Worm (Caenorhabditis elegans) whole organism, young adult: ENCODE results near the gene C27B7.5.
A peak's percentile ranks its signal among the peaks of the same experiment; 100 is the strongest.

Source experiments
- B0035.1 ChIP-seq: sonication (generic microtip); optimal IDR thresholded peaks from 2 replicates; lab custom pipeline; 2016; ENCODE audit warnings: missing genetic modification characterization, mild to moderate bottlenecking, missing compliant biosample characterization, missing genotype, missing genetic modification reagents
- C17E4.6 ChIP-seq: fragments of 200-800 bp; sonication (Bioruptor generic); IDR thresholded peaks from 2 replicates; pipeline ENCODE4 v1.3.6; 2022; ENCODE audit warnings: missing genetic modification reagents, missing genetic modification characterization, missing compliant biosample characterization
- D2030.7 ChIP-seq: fragments of 200-800 bp; sonication (Bioruptor generic); IDR thresholded peaks from 2 replicates; pipeline ENCODE4 v1.3.6; 2022; ENCODE audit warnings: missing genetic modification reagents, missing genetic modification characterization, missing compliant biosample characterization
- F22D6.2 ChIP-seq: sonication (generic microtip); optimal IDR thresholded peaks from 2 replicates; lab custom pipeline; 2016; ENCODE audit warnings: mild to moderate bottlenecking, missing genetic modification characterization, missing compliant biosample characterization
- F23B12.7 ChIP-seq: sonication (generic microtip); optimal IDR thresholded peaks from 2 replicates; lab custom pipeline; 2017; ENCODE audit warnings: missing genetic modification characterization, mild to moderate bottlenecking, missing compliant biosample characterization, antibody characterized with exemption, moderate library complexity; ENCODE audit not compliant: insufficient read depth
- F37B4.10 ChIP-seq: fragments of 200-800 bp; sonication (Bioruptor generic); IDR thresholded peaks from 2 replicates; pipeline ENCODE4 v1.3.6; 2022; ENCODE audit warnings: missing genetic modification characterization, missing compliant biosample characterization
- F57C9.4 ChIP-seq: sonication (generic microtip); optimal IDR thresholded peaks from 2 replicates; lab custom pipeline; 2017; ENCODE audit warnings: mild to moderate bottlenecking, missing genetic modification characterization, missing compliant biosample characterization
- Y53G8AR.9 ChIP-seq: fragments of 200-800 bp; sonication (Bioruptor generic); conservative IDR thresholded peaks from 2 replicates; pipeline ENCODE4 v1.3.6; 2022; ENCODE audit warnings: missing genetic modification reagents, missing genetic modification characterization, missing compliant biosample characterization
- Y79H2A.3 ChIP-seq: fragments of 200-800 bp; sonication (Bioruptor generic); conservative IDR thresholded peaks from 2 replicates; pipeline ENCODE4 v1.3.6; 2022; ENCODE audit warnings: missing genetic modification reagents, missing genetic modification characterization, missing compliant biosample characterization
- atf-7 ChIP-seq: sonication (generic microtip); optimal IDR thresholded peaks from 2 replicates; lab custom pipeline; 2017; ENCODE audit warnings: mild to moderate bottlenecking, missing genetic modification characterization, missing compliant biosample characterization
- athp-1 ChIP-seq: sonication (generic microtip); optimal IDR thresholded peaks from 2 replicates; lab custom pipeline; 2017; ENCODE audit warnings: mild to moderate bottlenecking, missing genetic modification characterization, missing compliant biosample characterization
- attf-3 ChIP-seq: fragments of 200-800 bp; sonication (Bioruptor generic); conservative IDR thresholded peaks from 2 replicates; pipeline ENCODE4 v1.3.6; 2022; ENCODE audit warnings: missing genetic modification reagents, missing genetic modification characterization, missing compliant biosample characterization
- bed-2 ChIP-seq: fragments of 200-800 bp; sonication (Bioruptor generic); IDR thresholded peaks from 2 replicates; pipeline ENCODE4 v1.3.6; 2022; ENCODE audit warnings: missing genetic modification reagents, missing genetic modification characterization, missing compliant biosample characterization
- ccch-3 ChIP-seq: fragments of 200-800 bp; sonication (Bioruptor generic); optimal IDR thresholded peaks from 2 replicates; lab custom pipeline; 2018; ENCODE audit warnings: mild to moderate bottlenecking, missing genetic modification characterization, missing compliant biosample characterization
- ceh-100 ChIP-seq: fragments of 200-800 bp; sonication (Bioruptor generic); IDR thresholded peaks from 2 replicates; pipeline ENCODE4 v1.3.6; 2022; ENCODE audit warnings: missing genetic modification reagents, missing genetic modification characterization, missing compliant biosample characterization
- ceh-91 ChIP-seq: fragments of 200-800 bp; sonication (Bioruptor generic); IDR thresholded peaks from 2 replicates; pipeline ENCODE4 v1.3.6; 2022; ENCODE audit warnings: missing genetic modification reagents, missing genetic modification characterization, missing compliant biosample characterization
- egl-18 ChIP-seq: fragments of 200-800 bp; sonication (Bioruptor generic); IDR thresholded peaks from 2 replicates; pipeline ENCODE4 v1.3.6; 2022; ENCODE audit warnings: missing genetic modification reagents, missing genetic modification characterization, missing compliant biosample characterization
- egl-44 ChIP-seq: fragments of 200-800 bp; sonication (Bioruptor generic); IDR thresholded peaks from 2 replicates; pipeline ENCODE4 v1.3.6; 2022; ENCODE audit warnings: missing genetic modification reagents, missing genetic modification characterization, missing compliant biosample characterization
- egrh-3 ChIP-seq: fragments of 200-800 bp; sonication (Bioruptor generic); IDR thresholded peaks from 2 replicates; pipeline ENCODE4 v1.3.6; 2022; ENCODE audit warnings: missing genetic modification reagents, missing genetic modification characterization, missing compliant biosample characterization
- ets-4 ChIP-seq: fragments of 200-800 bp; sonication (Bioruptor generic); optimal IDR thresholded peaks from 2 replicates; lab custom pipeline; 2018; ENCODE audit warnings: mild to moderate bottlenecking, missing genetic modification characterization, missing compliant biosample characterization
- hmg-1.2 ChIP-seq: fragments of 200-800 bp; sonication (Bioruptor generic); IDR thresholded peaks from 2 replicates; pipeline ENCODE4 v1.3.6; 2022; ENCODE audit warnings: missing genetic modification reagents, missing genetic modification characterization, missing compliant biosample characterization
- hmg-20 ChIP-seq: fragments of 200-800 bp; sonication (Bioruptor generic); IDR thresholded peaks from 2 replicates; pipeline ENCODE4 v1.3.6; 2022; ENCODE audit warnings: missing genetic modification reagents, missing genetic modification characterization, missing compliant biosample characterization
- hrde-1 ChIP-seq: sonication (generic microtip); optimal IDR thresholded peaks from 2 replicates; lab custom pipeline; 2016; ENCODE audit warnings: missing genetic modification characterization, mild to moderate bottlenecking, missing compliant biosample characterization, moderate library complexity, missing genotype, missing genetic modification reagents, borderline replicate concordance
- let-526 ChIP-seq: fragments of 200-800 bp; sonication (Bioruptor generic); IDR thresholded peaks from 2 replicates; pipeline ENCODE4 v1.3.6; 2022; ENCODE audit warnings: missing genetic modification reagents, missing genetic modification characterization, missing compliant biosample characterization
- let-607 ChIP-seq, 2 experiments: fragments of 200-800 bp in 1 of 2; sonication (Bioruptor generic) in 1 of 2; sonication (generic microtip) in 1 of 2; optimal IDR thresholded peaks; 2 replicates each; lab custom pipeline; 2016 to 2018; ENCODE audit warnings: mild to moderate bottlenecking in 2 of 2, missing compliant biosample characterization in 2 of 2, missing genetic modification characterization in 2 of 2, moderate library complexity in 2 of 2, missing genotype in 1 of 2
- lin-26 ChIP-seq: fragments of 200-800 bp; sonication (Bioruptor generic); IDR thresholded peaks from 2 replicates; pipeline ENCODE4 v1.3.6; 2022; ENCODE audit warnings: missing genetic modification reagents, missing genetic modification characterization, missing compliant biosample characterization
- lin-35 ChIP-seq, 3 experiments: fragments of 150-350 bp in 2 of 3; sonication (generic microtip) in 1 of 3; optimal IDR thresholded peaks; 2 replicates each; lab custom pipeline; 2014 to 2018; ENCODE audit warnings: missing biosample characterization in 3 of 3, missing genetic modification characterization in 3 of 3, missing genetic modification reagents in 3 of 3
- lin-54 ChIP-seq: fragments of 200-800 bp; sonication (Bioruptor generic); optimal IDR thresholded peaks from 2 replicates; lab custom pipeline; 2018; ENCODE audit warnings: mild to moderate bottlenecking, missing genetic modification characterization, missing compliant biosample characterization
- lir-1 ChIP-seq: fragments of 200-800 bp; sonication (Bioruptor generic); conservative IDR thresholded peaks from 2 replicates; pipeline ENCODE4 v1.3.6; 2022; ENCODE audit warnings: missing genetic modification reagents, missing genetic modification characterization, missing compliant biosample characterization
- madf-10 ChIP-seq: sonication (generic microtip); optimal IDR thresholded peaks from 2 replicates; lab custom pipeline; 2016; ENCODE audit warnings: mild to moderate bottlenecking, missing genetic modification characterization, missing compliant biosample characterization
- madf-3 ChIP-seq: fragments of 200-800 bp; sonication (Bioruptor generic); IDR thresholded peaks from 2 replicates; pipeline ENCODE4 v1.3.6; 2022; ENCODE audit warnings: missing genetic modification reagents, missing genetic modification characterization, missing compliant biosample characterization
- nfya-2 ChIP-seq: fragments of 200-800 bp; sonication (Bioruptor generic); IDR thresholded peaks from 2 replicates; pipeline ENCODE4 v1.3.6; 2022; ENCODE audit warnings: missing genetic modification reagents, missing genetic modification characterization, missing compliant biosample characterization
- nhr-120 ChIP-seq: fragments of 200-800 bp; sonication (Bioruptor generic); IDR thresholded peaks from 2 replicates; pipeline ENCODE4 v1.3.6; 2022; ENCODE audit warnings: missing genetic modification characterization, missing compliant biosample characterization
- nhr-80 ChIP-seq: sonication (generic microtip); optimal IDR thresholded peaks from 2 replicates; lab custom pipeline; 2016; ENCODE audit warnings: missing genetic modification characterization, missing compliant biosample characterization
- nhr-90 ChIP-seq: sonication (generic microtip); optimal IDR thresholded peaks from 2 replicates; lab custom pipeline; 2016; ENCODE audit warnings: missing genotype, mild to moderate bottlenecking, missing genetic modification characterization, missing compliant biosample characterization
- pbrm-1 ChIP-seq: fragments of 200-800 bp; sonication (Bioruptor generic); IDR thresholded peaks from 2 replicates; pipeline ENCODE4 v1.3.6; 2022; ENCODE audit warnings: missing genetic modification reagents, missing genetic modification characterization, missing compliant biosample characterization
- rcor-1 ChIP-seq: fragments of 200-800 bp; sonication (Bioruptor generic); IDR thresholded peaks from 2 replicates; pipeline ENCODE4 v1.3.6; 2022; ENCODE audit warnings: missing genetic modification reagents, missing genetic modification characterization, missing compliant biosample characterization
- rpc-1 ChIP-seq, 2 experiments: fragments of 150-350 bp in 1 of 2; sonication (generic microtip) in 1 of 2; optimal IDR thresholded peaks; 2 replicates each; lab custom pipeline; 2014 to 2018; ENCODE audit warnings: missing biosample characterization in 1 of 2, missing genetic modification characterization in 1 of 2, missing genetic modification reagents in 1 of 2, missing genotype in 1 of 2
- snpc-1.3 ChIP-seq: sonication (generic microtip); optimal IDR thresholded peaks from 2 replicates; lab custom pipeline; 2017; ENCODE audit warnings: missing genetic modification characterization, mild to moderate bottlenecking, missing compliant biosample characterization, antibody characterized with exemption, moderate library complexity, missing genotype, missing genetic modification reagents; ENCODE audit not compliant: insufficient read depth
- sptf-2 ChIP-seq: fragments of 200-800 bp; sonication (Bioruptor generic); optimal IDR thresholded peaks from 2 replicates; lab custom pipeline; 2018; ENCODE audit warnings: mild to moderate bottlenecking, missing genetic modification characterization, missing compliant biosample characterization
- tbp1 ChIP-seq: fragments of 200-800 bp; sonication (Bioruptor generic); optimal IDR thresholded peaks from 2 replicates; lab custom pipeline; 2018; ENCODE audit warnings: mild to moderate bottlenecking, missing genetic modification characterization, missing compliant biosample characterization
- unc-130 ChIP-seq: sonication (generic microtip); optimal IDR thresholded peaks from 2 replicates; lab custom pipeline; 2016; ENCODE audit warnings: missing genetic modification reagents, missing genetic modification characterization, missing compliant biosample characterization
- xnd-1 ChIP-seq: sonication (generic microtip); optimal IDR thresholded peaks from 2 replicates; lab custom pipeline; 2016; ENCODE audit warnings: missing genotype, missing genetic modification reagents, missing genetic modification characterization, missing compliant biosample characterization
- ztf-22 ChIP-seq: fragments of 200-800 bp; sonication (Bioruptor generic); optimal IDR thresholded peaks from 2 replicates; lab custom pipeline; 2018; ENCODE audit warnings: mild to moderate bottlenecking, missing genetic modification characterization, moderate library complexity, missing compliant biosample characterization
- ztf-26 ChIP-seq: sonication (generic microtip); optimal IDR thresholded peaks from 2 replicates; lab custom pipeline; 2017; ENCODE audit warnings: missing genetic modification characterization, missing compliant biosample characterization
- ztf-28 ChIP-seq: fragments of 200-800 bp; sonication (Bioruptor generic); IDR thresholded peaks from 2 replicates; pipeline ENCODE4 v1.3.6; 2022; ENCODE audit warnings: missing genetic modification reagents, missing genetic modification characterization, missing compliant biosample characterization
- ztf-3 ChIP-seq: fragments of 200-800 bp; sonication (Bioruptor generic); optimal IDR thresholded peaks from 2 replicates; lab custom pipeline; 2018; ENCODE audit warnings: mild to moderate bottlenecking, missing genetic modification characterization, missing compliant biosample characterization
- ztf-6 ChIP-seq: fragments of 200-800 bp; sonication (Bioruptor generic); IDR thresholded peaks from 2 replicates; pipeline ENCODE4 v1.3.6; 2022; ENCODE audit warnings: missing genetic modification reagents, missing genetic modification characterization, missing compliant biosample characterization

Gene C27B7.5

DNA sequence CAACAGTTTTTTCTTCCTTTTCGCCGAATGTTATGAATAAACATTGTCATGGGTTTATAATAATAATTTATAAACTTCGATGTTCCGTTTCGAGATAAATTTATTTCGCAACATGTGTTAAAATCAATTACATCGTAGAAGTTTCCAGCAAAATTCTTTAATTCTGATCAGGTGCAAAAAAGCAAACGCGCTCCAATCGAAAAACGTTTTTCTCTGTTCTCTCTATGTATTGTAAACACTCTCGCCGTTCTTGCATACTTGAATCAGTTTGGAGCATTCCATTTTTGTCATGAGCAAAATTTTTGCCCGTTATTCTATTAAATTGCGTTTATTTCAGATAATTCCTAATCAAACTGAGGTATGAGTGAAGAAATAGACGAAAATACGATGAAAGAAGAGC lies 7.7 kb upstream of the C27B7.5 start, which contains the start of gene rad-54.L2 (continued):
- TF ChIP-seq egl-18 (GFP tag; lab: Robert Waterston, UW) (no peak), hmg-1.2 (GFP tag; lab: Robert Waterston, UW) (peak; percentile 69; the same call in 1 of the 2 replicates), hmg-20 (GFP tag; lab: Robert Waterston, UW) (no peak), C17E4.6 (no peak), madf-3 (GFP tag; lab: Robert Waterston, UW) (no peak), ccch-3 (no peak), tbp1 (GFP tag; lab: Kevin White, UChicago) (peak; percentile 17), egl-44 (GFP tag; lab: Robert Waterston, UW) (no peak), unc-130 (GFP tag; lab: Kevin White, UChicago) (no peak), lir-1 (GFP tag; lab: Robert Waterston, UW) (no peak), F23B12.7 (peak; percentile 50), sptf-2 (GFP tag; lab: Kevin White, UChicago) (no peak), lin-26 (GFP tag; lab: Robert Waterston, UW) (no peak), ets-4 (no peak), ceh-100 (GFP tag; lab: Robert Waterston, UW) (no peak), ztf-28 (GFP tag; lab: Robert Waterston, UW) (no peak), ztf-22 (GFP tag; lab: Kevin White, UChicago) (no peak), nhr-120 (GFP tag; lab: Robert Waterston, UW) (no peak), let-607 (tag; optimal IDR thresholded peaks at IDR 0.05; lab: Kevin White, UChicago) (no peak), atf-7 (tag; lab: Kevin White, UChicago) (no peak), ceh-91 (GFP tag; lab: Robert Waterston, UW) (no peak), F22D6.2 (tag; lab: Kevin White, UChicago) (no peak), B0035.1 (tag; lab: Kevin White, UChicago) (no peak), Y79H2A.3 (GFP tag; lab: Robert Waterston, UW) (no peak), F37B4.10 (GFP tag; lab: Robert Waterston, UW) (no peak), bed-2 (GFP tag; lab: Robert Waterston, UW) (no peak), pbrm-1 (GFP tag; lab: Robert Waterston, UW) (peak; percentile 42; the same call in 1 of the 2 replicates), ztf-6 (GFP tag; lab: Robert Waterston, UW) (no peak), ztf-26 (no peak), madf-10 (tag; lab: Kevin White, UChicago) (peak; percentile 45), nhr-90 (tag; lab: Kevin White, UChicago) (no peak), nhr-80 (tag; lab: Kevin White, UChicago) (peak; percentile 56), D2030.7 (no peak; the same call in 1 of the 2 replicates), let-526 (no peak), egrh-3 (GFP tag; lab: Robert Waterston, UW) (no peak), F57C9.4 (no peak), attf-3 (GFP tag; lab: Robert Waterston, UW) (no peak), Y53G8AR.9 (0 out of 2 replicates have a peak, but pooled peaks have one; percentile 15), hrde-1 (peak; percentile 30), rcor-1 (GFP tag; lab: Robert Waterston, UW) (no peak), lin-54 (GFP tag; lab: Kevin White, UChicago) (peak; percentile 37), xnd-1 (tag; lab: Kevin White, UChicago) (no peak), lin-35 (GFP tag; optimal IDR thresholded peaks at IDR 0.05; lab: Kevin White, UChicago) (peak in 1 of 3 experiments; percentile 34), nfya-2 (GFP tag; lab: Robert Waterston, UW) (no peak), athp-1 (tag; lab: Kevin White, UChicago) (peak; percentile 12), snpc-1.3 (tag; lab: Kevin White, UChicago) (no peak), rpc-1 (optimal IDR thresholded peaks at IDR 0.05; lab: Kevin White, UChicago) (peak; percentile 15), rpc-1 (tag; optimal IDR thresholded peaks at IDR 0.05; lab: Kevin White, UChicago) (no peak), ztf-3 (GFP tag; lab: Kevin White, UChicago) (no peak)
